Worm (Caenorhabditis elegans): ENCODE measurements around the gene rla-2.

rla-2 gene

DNA sequence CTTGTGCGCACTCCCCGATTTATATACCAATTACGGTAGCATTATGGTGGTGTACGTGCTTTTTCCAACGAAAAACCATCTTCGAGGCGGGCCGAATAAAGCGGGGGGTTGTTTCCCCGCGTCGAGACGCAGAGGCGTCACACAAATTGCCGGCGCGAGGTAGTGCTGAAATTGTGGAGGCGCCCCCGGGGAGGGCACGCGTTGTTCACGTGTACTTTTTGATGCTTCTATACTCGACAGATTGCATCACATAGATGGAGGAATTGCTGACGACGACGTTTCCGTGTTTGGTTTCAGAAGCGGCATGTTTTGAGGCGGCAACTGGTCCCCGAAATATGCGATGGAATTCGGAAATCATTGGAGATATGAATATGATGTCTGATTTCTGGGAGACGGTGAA, 25.2 kb upstream of the rla-2 start (continued):
- TF ChIP-seq ets-4 (GFP tag; optimal IDR thresholded peaks at IDR 0.05) = no peak
- TF ChIP-seq ztf-3 (GFP tag; optimal IDR thresholded peaks at IDR 0.05) = peak; percentile 39
- peak; percentile 62 for TF ChIP-seq ztf-22 (GFP tag; optimal IDR thresholded peaks at IDR 0.05)
- no peak for TF ChIP-seq sdz-38 (tag; optimal IDR thresholded peaks at IDR 0.05)
- TF ChIP-seq mxl-1 (tag; optimal IDR thresholded peaks at IDR 0.05) = no peak
- 0 out of 2 replicates have a peak, but pooled peaks have one; percentile 43 for TF ChIP-seq lin-26 (GFP tag; IDR thresholded peaks at IDR 0.05)
- TF ChIP-seq nhr-80 (tag; optimal IDR thresholded peaks at IDR 0.05) = peak; percentile 57
- no peak for TF ChIP-seq B0261.1 (tag; optimal IDR thresholded peaks at IDR 0.05)
- TF ChIP-seq rec-8 (tag; optimal IDR thresholded peaks at IDR 0.05) = no peak
- TF ChIP-seq ZK185.1 (tag; optimal IDR thresholded peaks at IDR 0.05; ENCODE audit: poor library complexity, severe bottlenecking) = no peak
- TF ChIP-seq let-607 (tag; optimal IDR thresholded peaks at IDR 0.05) = peak in 1 of 2 experiments; percentile 49
- TF ChIP-seq ceh-91 (GFP tag; IDR thresholded peaks at IDR 0.05) = no peak
- TF ChIP-seq nhr-179 (tag; optimal IDR thresholded peaks at IDR 0.05) = no peak
- no peak for TF ChIP-seq F57C9.4 (tag; optimal IDR thresholded peaks at IDR 0.05)
- peak; percentile 77; the same call in 1 of the 2 replicates for TF ChIP-seq C06A6.2 (GFP tag; conservative IDR thresholded peaks at IDR 0.05)
- TF ChIP-seq C17E4.6 (GFP tag; IDR thresholded peaks at IDR 0.05) = peak; percentile 65; the same call in 1 of the 2 replicates
- 0 out of 2 replicates have a peak, but pooled peaks have one; percentile 43 for TF ChIP-seq Y56A3A.18 (GFP tag; IDR thresholded peaks at IDR 0.05)
- no peak for TF ChIP-seq athp-1 (tag; optimal IDR thresholded peaks at IDR 0.05)
- TF ChIP-seq lsl-1 (GFP tag; optimal IDR thresholded peaks at IDR 0.05) = no peak
- TF ChIP-seq nhr-120 (GFP tag; IDR thresholded peaks at IDR 0.05) = no peak
- peak; percentile 84 for TF ChIP-seq ceh-27 (GFP tag; optimal IDR thresholded peaks at IDR 0.05)
- no peak for TF ChIP-seq madf-8 (GFP tag; conservative IDR thresholded peaks at IDR 0.05)
- TF ChIP-seq ama-1 (optimal IDR thresholded peaks at IDR 0.05) = no peak
- TF ChIP-seq ama-1 (GFP tag; optimal IDR thresholded peaks at IDR 0.05) = no peak
- TF ChIP-seq hmg-20 (GFP tag; IDR thresholded peaks at IDR 0.05) = no peak
- TF ChIP-seq K12H6.12 (tag; optimal IDR thresholded peaks at IDR 0.05) = peak; percentile 82
- no peak for TF ChIP-seq nfya-1 (tag; optimal IDR thresholded peaks at IDR 0.05; ENCODE audit: borderline replicate concordance, insufficient read depth)
- peak; percentile 58 for TF ChIP-seq ztf-18 (tag; optimal IDR thresholded peaks at IDR 0.05)
- no peak for TF ChIP-seq F10E7.11 (tag; optimal IDR thresholded peaks at IDR 0.05)
- peak; percentile 49; the same call in 1 of the 2 replicates for TF ChIP-seq pbrm-1 (GFP tag; IDR thresholded peaks at IDR 0.05)
- TF ChIP-seq attf-6 (GFP tag; IDR thresholded peaks at IDR 0.05) = no peak
- no peak for TF ChIP-seq hlh-12 (tag; optimal IDR thresholded peaks at IDR 0.05)
- no peak for TF ChIP-seq zim-3 (tag; optimal IDR thresholded peaks at IDR 0.05)
- no peak for TF ChIP-seq unc-130 (GFP tag; optimal IDR thresholded peaks at IDR 0.05)
- no peak for TF ChIP-seq pha-4 (tag; optimal IDR thresholded peaks at IDR 0.05)
- TF ChIP-seq ceh-79 (tag; optimal IDR thresholded peaks at IDR 0.05) = no peak
- no peak for TF ChIP-seq snpc-3.4 (tag; optimal IDR thresholded peaks at IDR 0.05)
- no peak for TF ChIP-seq xnd-1 (tag; optimal IDR thresholded peaks at IDR 0.05)
- TF ChIP-seq chd-7 (tag; optimal IDR thresholded peaks at IDR 0.05) = peak; percentile 88
- no peak for TF ChIP-seq snpc-4 (GFP tag; optimal IDR thresholded peaks at IDR 0.05)
- TF ChIP-seq snpc-4 (tag; optimal IDR thresholded peaks at IDR 0.05) = peak in 3 of 4 experiments; percentile 30 to 51 (median 42)
- peak; percentile 49 for TF ChIP-seq rcor-1 (GFP tag; IDR thresholded peaks at IDR 0.05)
- 0 out of 2 replicates have a peak, but pooled peaks have one; percentile 51 for TF ChIP-seq nfyb-1 (GFP tag; IDR thresholded peaks at IDR 0.05)
- TF ChIP-seq sea-2 (GFP tag; IDR thresholded peaks at IDR 0.05) = no peak
- TF ChIP-seq tbx-9 (tag; optimal IDR thresholded peaks at IDR 0.05; ENCODE audit: borderline replicate concordance) = no peak
- TF ChIP-seq nhr-27 (tag; optimal IDR thresholded peaks at IDR 0.05) = no peak
- TF ChIP-seq ekl-4 (GFP tag; IDR thresholded peaks at IDR 0.05) = no peak
- no peak for TF ChIP-seq akir-1 (GFP tag; optimal IDR thresholded peaks at IDR 0.05)
- 0 out of 2 replicates have a peak, but pooled peaks have one; percentile 74 for TF ChIP-seq ztf-6 (GFP tag; IDR thresholded peaks at IDR 0.05)

All from whole organism, young adult.